Worm (Caenorhabditis elegans) whole organism, mixed stage, embryonic: ENCODE results near the gene plpp-1.2.

Experiments
- M03D4.4 ChIP-seq: sonication (generic microtip); optimal IDR thresholded peaks from 2 replicates; lab custom pipeline; 2017; ENCODE audit warnings: mild to moderate bottlenecking, missing genetic modification characterization, missing compliant biosample characterization
- bed-3 ChIP-seq: fragments of 200-800 bp; sonication (Bioruptor generic); optimal IDR thresholded peaks from 3 replicates; lab custom pipeline; 2018; ENCODE audit warnings: mild to moderate bottlenecking, missing genetic modification characterization, moderate library complexity, missing compliant biosample characterization
- blmp-1 ChIP-seq: fragments of 150-350 bp; optimal IDR thresholded peaks from 2 replicates; lab custom pipeline; 2014; ENCODE audit warnings: missing biosample characterization, missing genetic modification characterization
- ceh-39 ChIP-seq: fragments of 150-350 bp; optimal IDR thresholded peaks from 2 replicates; lab custom pipeline; 2014; ENCODE audit warnings: missing biosample characterization, missing genetic modification characterization
- ceh-43 ChIP-seq: fragments of 200-800 bp; sonication (Bioruptor generic); optimal IDR thresholded peaks from 2 replicates; lab custom pipeline; 2018; ENCODE audit warnings: mild to moderate bottlenecking, missing genetic modification characterization, moderate library complexity, missing compliant biosample characterization
- ceh-83 ChIP-seq: fragments of 200-800 bp; sonication (Bioruptor generic); optimal IDR thresholded peaks from 2 replicates; lab custom pipeline; 2018; ENCODE audit warnings: mild to moderate bottlenecking, missing genetic modification characterization, missing compliant biosample characterization
- ces-1 ChIP-seq: fragments of 150-350 bp; optimal IDR thresholded peaks from 2 replicates; lab custom pipeline; 2014; ENCODE audit warnings: missing biosample characterization, missing genetic modification reagents, missing genetic modification characterization
- drap-1 ChIP-seq: fragments of 200-800 bp; sonication (Bioruptor generic); optimal IDR thresholded peaks from 3 replicates; lab custom pipeline; 2018; ENCODE audit warnings: mild to moderate bottlenecking, missing genetic modification characterization, missing compliant biosample characterization
- elt-1 ChIP-seq: sonication (generic microtip); optimal IDR thresholded peaks from 2 replicates; lab custom pipeline; 2017; ENCODE audit warnings: missing genetic modification characterization, mild to moderate bottlenecking, missing compliant biosample characterization, antibody characterized with exemption, moderate library complexity, borderline replicate concordance; ENCODE audit not compliant: insufficient read depth
- elt-3 ChIP-seq: fragments of 150-350 bp; optimal IDR thresholded peaks from 2 replicates; lab custom pipeline; 2014; ENCODE audit warnings: missing biosample characterization, missing genetic modification characterization
- flh-1 ChIP-seq: fragments of 200-800 bp; sonication (Bioruptor generic); optimal IDR thresholded peaks from 2 replicates; lab custom pipeline; 2018; ENCODE audit warnings: mild to moderate bottlenecking, missing genetic modification characterization, moderate library complexity, missing compliant biosample characterization
- ham-2 ChIP-seq: fragments of 200-800 bp; sonication (Bioruptor generic); optimal IDR thresholded peaks from 2 replicates; lab custom pipeline; 2018; ENCODE audit warnings: mild to moderate bottlenecking, missing genetic modification characterization, missing compliant biosample characterization
- hlh-1 ChIP-seq: fragments of 150-350 bp; optimal IDR thresholded peaks from 2 replicates; lab custom pipeline; 2014; ENCODE audit warnings: missing biosample characterization, missing genetic modification reagents, missing genetic modification characterization
- lin-13 ChIP-seq: fragments of 150-350 bp; optimal IDR thresholded peaks from 2 replicates; lab custom pipeline; 2014; ENCODE audit warnings: missing biosample characterization, missing genetic modification characterization
- lin-32 ChIP-seq: fragments of 200-800 bp; sonication (Bioruptor generic); optimal IDR thresholded peaks from 2 replicates; lab custom pipeline; 2018; ENCODE audit warnings: mild to moderate bottlenecking, missing genetic modification characterization, missing compliant biosample characterization
- lsy-2 ChIP-seq: fragments of 150-350 bp; optimal IDR thresholded peaks from 2 replicates; lab custom pipeline; 2014; ENCODE audit warnings: missing biosample characterization, missing genetic modification characterization
- mep-1 ChIP-seq: fragments of 150-350 bp; optimal IDR thresholded peaks from 2 replicates; lab custom pipeline; 2017; ENCODE audit warnings: missing biosample characterization, missing genetic modification reagents, missing genetic modification characterization, inconsistent platforms
- nhr-12 ChIP-seq: fragments of 150-350 bp; optimal IDR thresholded peaks from 2 replicates; lab custom pipeline; 2014; ENCODE audit warnings: missing biosample characterization, missing genetic modification characterization
- nhr-2 ChIP-seq: fragments of 150-350 bp; optimal IDR thresholded peaks from 2 replicates; lab custom pipeline; 2014; ENCODE audit warnings: missing biosample characterization, missing genetic modification characterization
- nhr-237 ChIP-seq: fragments of 150-350 bp; optimal IDR thresholded peaks from 2 replicates; lab custom pipeline; 2014; ENCODE audit warnings: missing biosample characterization, missing genetic modification characterization
- nhr-28 ChIP-seq: fragments of 150-350 bp; optimal IDR thresholded peaks from 2 replicates; lab custom pipeline; 2014; ENCODE audit warnings: missing biosample characterization, missing genetic modification characterization
- nhr-76 ChIP-seq: sonication (generic microtip); optimal IDR thresholded peaks from 2 replicates; lab custom pipeline; 2017; ENCODE audit warnings: missing biosample characterization, missing genetic modification characterization
- pha-4 ChIP-seq: fragments of 150-350 bp; optimal IDR thresholded peaks from 2 replicates; lab custom pipeline; 2018; ENCODE audit warnings: missing biosample characterization, missing genetic modification reagents, missing genetic modification characterization
- sem-2 ChIP-seq: fragments of 200-800 bp; sonication (Bioruptor generic); optimal IDR thresholded peaks from 2 replicates; lab custom pipeline; 2018; ENCODE audit warnings: mild to moderate bottlenecking, missing genetic modification characterization, missing compliant biosample characterization
- snpc-4 ChIP-seq: fragments of 150-350 bp; optimal IDR thresholded peaks from 2 replicates; lab custom pipeline; 2014; ENCODE audit warnings: missing biosample characterization, missing genetic modification characterization
- sptf-1 ChIP-seq: sonication (generic microtip); optimal IDR thresholded peaks from 2 replicates; lab custom pipeline; 2017; ENCODE audit warnings: mild to moderate bottlenecking, missing genetic modification characterization, moderate library complexity, missing compliant biosample characterization
- tbx-8 ChIP-seq: fragments of 200-800 bp; sonication (Bioruptor generic); optimal IDR thresholded peaks from 2 replicates; lab custom pipeline; 2018; ENCODE audit warnings: mild to moderate bottlenecking, missing genetic modification characterization, moderate library complexity, missing compliant biosample characterization
- unc-120 ChIP-seq: sonication (generic microtip); optimal IDR thresholded peaks from 2 replicates; lab custom pipeline; 2017; ENCODE audit warnings: missing genetic modification characterization, missing compliant biosample characterization; ENCODE audit not compliant: poor library complexity, severe bottlenecking
- unc-39 ChIP-seq: fragments of 150-350 bp; optimal IDR thresholded peaks from 2 replicates; lab custom pipeline; 2014; ENCODE audit warnings: missing biosample characterization, missing genetic modification characterization
- zip-8 ChIP-seq: fragments of 150-350 bp; optimal IDR thresholded peaks from 2 replicates; lab custom pipeline; 2014; ENCODE audit warnings: missing biosample characterization, missing genetic modification characterization
- ztf-11 ChIP-seq: fragments of 150-350 bp; optimal IDR thresholded peaks from 2 replicates; lab custom pipeline; 2014; ENCODE audit warnings: missing biosample characterization, missing genetic modification characterization

plpp-1.2 gene

ce11 chrII:6496496-6496895 is 11.2 kb downstream of the plpp-1.2 start:
- TF ChIP-seq tbx-8 (GFP tag; lab: Kevin White, UChicago), result no peak
- TF ChIP-seq sptf-1 (tag; lab: Kevin White, UChicago), result no peak
- no peak for TF ChIP-seq ceh-83 (GFP tag; lab: Kevin White, UChicago)
- no peak for TF ChIP-seq ces-1 (GFP tag; lab: Kevin White, UChicago)
- TF ChIP-seq bed-3 (GFP tag; lab: Kevin White, UChicago), result no peak
- TF ChIP-seq nhr-237 (tag; lab: Kevin White, UChicago), result no peak
- TF ChIP-seq drap-1, result no peak
- no peak for TF ChIP-seq hlh-1 (tag; lab: Kevin White, UChicago)
- no peak for TF ChIP-seq nhr-76 (tag; lab: Kevin White, UChicago)
- no peak for TF ChIP-seq nhr-12
- no peak for TF ChIP-seq pha-4 (tag; lab: Kevin White, UChicago)
- no peak for TF ChIP-seq lin-32
- TF ChIP-seq sem-2 (GFP tag; lab: Kevin White, UChicago), result no peak
- TF ChIP-seq zip-8 (tag; lab: Kevin White, UChicago), result no peak
- TF ChIP-seq ham-2, result no peak
- no peak for TF ChIP-seq lsy-2 (tag; lab: Kevin White, UChicago)
- no peak for TF ChIP-seq lin-13 (tag; lab: Kevin White, UChicago)

ce11 chrII:6497137-6497536 is 11.9 kb downstream of the plpp-1.2 start:
- TF ChIP-seq sptf-1 (tag; lab: Kevin White, UChicago) (no peak), ces-1 (GFP tag; lab: Kevin White, UChicago) (peak; percentile 34)

ce11 chrII:6498609-6499008 is 13.3 kb downstream of the plpp-1.2 start:
- peak; percentile 52 for TF ChIP-seq ces-1 (GFP tag; lab: Kevin White, UChicago)
- TF ChIP-seq nhr-12, result no peak

ce11 chrII:6499067-6499466 is 13.8 kb downstream of the plpp-1.2 start, which contains the start of gene twk-49:
Gene twk-49 (minus strand): TSS chrII:6499167.
- no peak for TF ChIP-seq unc-120 (tag; lab: Kevin White, UChicago)
- no peak for TF ChIP-seq mep-1
- TF ChIP-seq nhr-12, result no peak
- no peak for TF ChIP-seq ztf-11 (tag; lab: Kevin White, UChicago)
- TF ChIP-seq nhr-28 (tag; lab: Kevin White, UChicago), result no peak
- no peak for TF ChIP-seq unc-39 (tag; lab: Kevin White, UChicago)
- TF ChIP-seq ces-1 (GFP tag; lab: Kevin White, UChicago), result no peak
- no peak for TF ChIP-seq lin-13 (tag; lab: Kevin White, UChicago)
- no peak for TF ChIP-seq blmp-1 (tag; lab: Kevin White, UChicago)

ce11 chrII:6500161-6500560 is 14.9 kb downstream of the plpp-1.2 start, which contains the start of gene R05G9.5:
Gene R05G9.5 (minus strand): TSS chrII:6500261.
- TF ChIP-seq ceh-39 (tag; lab: Kevin White, UChicago) (no peak), nhr-2 (no peak), elt-1 (tag; lab: Kevin White, UChicago) (no peak)

ce11 chrII:6501420-6501819 is 16.1 kb downstream of the plpp-1.2 start, which contains the start of gene R05G9.3:
Gene R05G9.3 (minus strand): TSS chrII:6501520.
- no peak for TF ChIP-seq lsy-2 (tag; lab: Kevin White, UChicago)
- no peak for TF ChIP-seq snpc-4 (tag; lab: Kevin White, UChicago)
- TF ChIP-seq nhr-2, result no peak
- no peak for TF ChIP-seq ceh-43 (GFP tag; lab: Kevin White, UChicago)
- TF ChIP-seq pha-4 (tag; lab: Kevin White, UChicago), result no peak
- no peak for TF ChIP-seq sem-2 (GFP tag; lab: Kevin White, UChicago)
- TF ChIP-seq nhr-237 (tag; lab: Kevin White, UChicago), result no peak
- TF ChIP-seq flh-1 (GFP tag; lab: Kevin White, UChicago), result no peak
- TF ChIP-seq ceh-83 (GFP tag; lab: Kevin White, UChicago), result no peak
- no peak for TF ChIP-seq M03D4.4 (tag; lab: Kevin White, UChicago)
- no peak for TF ChIP-seq elt-3
- TF ChIP-seq ham-2, result no peak
- no peak for TF ChIP-seq drap-1
- TF ChIP-seq sptf-1 (tag; lab: Kevin White, UChicago), result no peak
- TF ChIP-seq, all 35 proteins: peak for 0
